Worm (Caenorhabditis elegans): ENCODE data around the gene lido-10.
A peak's percentile ranks its signal among the peaks of the same experiment; 100 is the strongest.

Gene lido-10

DNA sequence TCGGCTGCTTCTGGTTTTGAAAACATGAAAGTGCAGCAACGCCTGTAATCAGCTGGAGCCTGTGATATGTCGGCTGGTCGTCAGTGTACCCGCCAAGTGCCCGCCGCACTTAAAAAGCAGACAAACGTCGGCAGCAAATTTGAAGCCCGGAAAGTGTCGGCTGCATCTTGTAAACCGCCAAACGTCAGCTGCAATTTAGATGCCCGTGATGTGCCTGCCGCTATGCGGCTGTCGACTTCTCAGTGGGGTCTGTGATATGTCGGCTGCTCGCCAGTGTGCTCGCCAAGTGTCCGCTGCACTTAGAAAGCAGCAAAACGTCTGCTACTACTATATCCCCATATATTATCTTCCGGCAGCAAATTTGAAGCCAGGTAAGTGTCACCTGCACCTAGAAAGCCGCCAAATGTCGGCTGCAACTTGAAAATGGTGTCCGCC is 15.2 kb upstream of the lido-10 start:
- TF ChIP-seq ceh-18 (tag; optimal IDR thresholded peaks at IDR 0.05) (no peak), K09A11.1 (tag; optimal IDR thresholded peaks at IDR 0.05; ENCODE audit: insufficient read depth) (no peak), madf-2 (tag; optimal IDR thresholded peaks at IDR 0.05) (no peak)

DNA sequence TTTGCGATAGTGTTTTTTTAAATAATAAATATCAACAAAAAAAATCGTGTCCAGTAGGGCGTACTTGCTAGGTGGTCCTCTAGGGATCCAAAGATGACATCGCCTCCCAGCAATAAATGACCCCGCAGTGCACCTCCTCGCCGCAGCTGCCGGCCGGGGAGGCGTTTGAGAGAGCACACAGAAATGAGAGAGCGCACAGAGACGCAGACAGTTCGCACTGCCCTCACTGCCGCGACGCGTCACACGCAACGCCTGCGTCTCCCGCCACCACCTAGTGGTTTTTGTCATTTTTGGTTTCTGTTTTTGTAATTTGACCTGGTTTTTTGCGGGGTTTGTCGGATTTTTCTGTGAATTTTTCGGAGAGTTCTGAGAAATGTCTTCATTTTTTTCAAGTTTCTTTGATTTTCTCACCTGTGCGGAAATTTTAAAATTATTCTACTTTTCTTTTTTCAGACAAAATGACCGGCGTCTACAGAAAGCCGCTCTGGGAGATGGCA is 14.4 kb upstream of the lido-10 start, which contains the start of gene lido-7:
Gene lido-7 (plus strand): TSS at position 447 of the 497 bp plus-strand sequence.
- TF ChIP-seq hlh-30 (tag; optimal IDR thresholded peaks at IDR 0.05; ENCODE audit: insufficient read depth) (peak; percentile 36), pax-1 (tag; optimal IDR thresholded peaks at IDR 0.05) (no peak), tbx-2 (tag; optimal IDR thresholded peaks at IDR 0.05) (peak; percentile 49), ama-1 (optimal IDR thresholded peaks at IDR 0.05) (no peak), ceh-34 (tag; optimal IDR thresholded peaks at IDR 0.05) (peak; percentile 50), lim-6 (tag; optimal IDR thresholded peaks at IDR 0.05) (no peak), nfya-1 (tag; optimal IDR thresholded peaks at IDR 0.05) (peak; percentile 60), ets-4 (tag; optimal IDR thresholded peaks at IDR 0.05) (no peak), rnt-1 (tag; optimal IDR thresholded peaks at IDR 0.05) (peak; percentile 24), ref-2 (tag; optimal IDR thresholded peaks at IDR 0.05) (peak; percentile 31), sdc-2 (tag; optimal IDR thresholded peaks at IDR 0.05) (no peak), unc-3 (GFP tag; conservative IDR thresholded peaks at IDR 0.05) (0 out of 2 replicates have a peak, but pooled peaks have one; percentile 19), unc-3 (tag; optimal IDR thresholded peaks at IDR 0.05) (no peak), ceh-31 (tag; optimal IDR thresholded peaks at IDR 0.05) (peak; percentile 50), hlh-8 (tag; optimal IDR thresholded peaks at IDR 0.05) (peak; percentile 14), sox-2 (GFP tag; IDR thresholded peaks at IDR 0.05) (no peak), unc-55 (GFP tag; optimal IDR thresholded peaks at IDR 0.05) (peak; percentile 29), ceh-18 (tag; optimal IDR thresholded peaks at IDR 0.05) (peak; percentile 2)

DNA sequence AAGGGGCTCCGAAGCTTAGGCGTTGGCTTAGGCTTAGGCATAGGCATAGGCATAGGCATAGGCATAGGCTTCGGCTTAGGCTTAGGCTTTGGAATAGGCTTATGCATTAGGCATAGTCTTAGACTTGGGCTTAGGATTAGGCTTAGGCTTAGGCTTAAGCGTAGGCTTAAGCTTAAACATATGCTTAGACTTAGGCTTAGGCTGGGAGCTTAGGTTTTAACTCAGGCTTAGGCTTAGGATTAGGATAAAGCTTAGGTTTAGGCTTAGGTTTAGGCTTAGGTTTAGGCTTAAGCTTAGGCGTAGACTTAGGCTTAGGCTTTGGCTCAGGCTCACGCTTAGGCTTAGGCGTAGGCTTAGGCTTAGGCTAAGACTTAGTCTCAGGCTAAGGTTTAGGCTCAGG is 12.2 kb upstream of the lido-10 start:
- TF ChIP-seq ceh-22 (tag; optimal IDR thresholded peaks at IDR 0.05) (no peak), dve-1 (tag; optimal IDR thresholded peaks at IDR 0.05) (peak; percentile 92)

DNA sequence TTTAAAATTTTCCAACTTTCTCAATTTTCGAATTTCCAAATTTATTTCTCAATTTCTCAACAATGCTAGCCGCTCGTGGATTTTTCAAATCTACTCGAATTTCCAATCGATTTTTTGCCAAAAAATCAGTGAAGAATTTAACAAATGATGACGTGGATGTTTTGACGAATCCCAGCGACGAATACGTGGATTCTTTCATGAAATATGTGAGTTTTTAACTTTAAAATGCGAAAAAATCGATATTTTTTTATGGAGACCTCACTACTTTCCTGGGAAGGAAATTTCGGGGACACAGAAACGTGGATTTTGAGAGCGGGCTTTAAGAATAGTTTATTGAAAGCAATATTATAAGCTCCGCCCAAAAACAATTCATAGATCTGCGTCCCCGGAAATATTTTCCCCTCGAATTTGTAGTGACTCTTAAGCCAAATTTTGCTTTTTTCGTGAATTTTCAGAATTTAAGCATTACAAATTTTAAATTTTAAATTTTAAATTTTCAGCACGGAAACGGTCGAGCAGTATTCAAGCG is 10.7 kb upstream of the lido-10 start, which contains the start of gene K08A2.2:
Gene K08A2.2 (plus strand): TSS at position 51 of the 529 bp plus-strand sequence.
- no peak for TF ChIP-seq C38D4.7 (GFP tag; optimal IDR thresholded peaks at IDR 0.05)
- no peak for TF ChIP-seq sox-2 (GFP tag; IDR thresholded peaks at IDR 0.05)
- no peak for TF ChIP-seq pha-2 (tag; optimal IDR thresholded peaks at IDR 0.05)
- TF ChIP-seq ztf-16 (tag; optimal IDR thresholded peaks at IDR 0.05): no peak
- no peak for TF ChIP-seq nhr-232 (tag; optimal IDR thresholded peaks at IDR 0.05)
- no peak for TF ChIP-seq unc-42 (tag; optimal IDR thresholded peaks at IDR 0.05)
- no peak for TF ChIP-seq ahr-1 (tag; optimal IDR thresholded peaks at IDR 0.05)
- TF ChIP-seq nhr-11 (tag; optimal IDR thresholded peaks at IDR 0.05): no peak
- TF ChIP-seq pax-1 (tag; optimal IDR thresholded peaks at IDR 0.05): no peak
- no peak for TF ChIP-seq ttx-3 (tag; optimal IDR thresholded peaks at IDR 0.05)
- no peak for TF ChIP-seq mec-3 (tag; optimal IDR thresholded peaks at IDR 0.05; ENCODE audit: borderline replicate concordance)
- no peak for TF ChIP-seq dmd-4 (tag; optimal IDR thresholded peaks at IDR 0.05; ENCODE audit: borderline replicate concordance)
- no peak for TF ChIP-seq ceh-22 (tag; optimal IDR thresholded peaks at IDR 0.05)
- peak; percentile 49 for TF ChIP-seq tbx-2 (tag; optimal IDR thresholded peaks at IDR 0.05)
- no peak for TF ChIP-seq T23F11.4 (GFP tag; optimal IDR thresholded peaks at IDR 0.05)
- TF ChIP-seq hlh-13 (GFP tag; optimal IDR thresholded peaks at IDR 0.05): no peak
- TF ChIP-seq pha-4 (tag; optimal IDR thresholded peaks at IDR 0.05): no peak
- no peak for TF ChIP-seq lim-6 (tag; optimal IDR thresholded peaks at IDR 0.05)
- TF ChIP-seq hlh-15 (tag; optimal IDR thresholded peaks at IDR 0.05): no peak
- TF ChIP-seq elt-2 (tag; optimal IDR thresholded peaks at IDR 0.05): peak; percentile 18
- peak; percentile 42 for TF ChIP-seq ceh-2 (tag; optimal IDR thresholded peaks at IDR 0.05)
- no peak for TF ChIP-seq lin-11 (tag; optimal IDR thresholded peaks at IDR 0.05)
- TF ChIP-seq che-1 (tag; optimal IDR thresholded peaks at IDR 0.05): no peak
- no peak for TF ChIP-seq hlh-8 (tag; optimal IDR thresholded peaks at IDR 0.05)
- TF ChIP-seq pros-1 (tag; optimal IDR thresholded peaks at IDR 0.05): no peak
- TF ChIP-seq unc-55 (GFP tag; optimal IDR thresholded peaks at IDR 0.05): no peak
- TF ChIP-seq fax-1 (tag; optimal IDR thresholded peaks at IDR 0.05): peak; percentile 13
- TF ChIP-seq ceh-31 (tag; optimal IDR thresholded peaks at IDR 0.05): peak; percentile 49
- no peak for TF ChIP-seq ama-1 (optimal IDR thresholded peaks at IDR 0.05)
- TF ChIP-seq ceh-45 (GFP tag; IDR thresholded peaks at IDR 0.05): no peak
- TF ChIP-seq ets-4 (tag; optimal IDR thresholded peaks at IDR 0.05): peak; percentile 2
- TF ChIP-seq unc-86 (tag; optimal IDR thresholded peaks at IDR 0.05): no peak
- peak; percentile 58 for TF ChIP-seq C08G9.2 (tag; optimal IDR thresholded peaks at IDR 0.05)
- TF ChIP-seq ceh-24 (tag; optimal IDR thresholded peaks at IDR 0.05): no peak
